Fruit fly (Drosophila melanogaster): ENCODE data around the gene Brf.

The Brf gene

DNA sequence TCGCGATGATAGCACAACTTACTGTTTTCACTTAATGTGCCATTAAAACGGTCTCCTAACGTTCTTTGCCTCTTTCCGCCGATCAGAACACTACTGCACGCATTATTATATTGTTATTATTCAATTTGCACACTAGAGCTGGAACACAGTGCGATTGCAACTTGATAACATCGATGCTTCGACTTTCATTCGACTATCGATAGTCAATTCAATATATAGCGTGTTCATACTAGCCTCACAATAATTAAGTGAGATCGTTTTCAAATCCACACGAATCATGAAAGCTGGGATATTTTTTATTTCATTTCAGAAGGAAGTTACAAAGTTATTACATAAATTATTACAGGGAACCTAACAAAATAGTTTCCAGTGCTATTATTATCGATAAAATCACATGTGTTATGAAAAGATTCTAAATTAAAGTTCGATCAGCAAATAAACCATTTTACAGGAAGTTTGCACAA, 10.2 kb upstream of the Brf start (continued):
- no peak for TF ChIP-seq HHEX (GFP tag; optimal IDR thresholded peaks at IDR 0.05)
- TF ChIP-seq Hmx (GFP tag; optimal IDR thresholded peaks at IDR 0.05) = peak; percentile 8
- TF ChIP-seq wor (GFP tag; IDR thresholded peaks at IDR 0.05) = no peak
- TF ChIP-seq her (GFP tag; optimal IDR thresholded peaks at IDR 0.05) = peak; percentile 4
- TF ChIP-seq Hr3 (GFP tag; optimal IDR thresholded peaks at IDR 0.05) = peak; percentile 53
- peak; percentile 26 for TF ChIP-seq Bdp1 (GFP tag; optimal IDR thresholded peaks at IDR 0.05)
- TF ChIP-seq sr (GFP tag; IDR thresholded peaks at IDR 0.05) = no peak
- TF ChIP-seq Atf6 (GFP tag; IDR thresholded peaks at IDR 0.05) = peak; percentile 22; the same call in 1 of the 2 replicates
- TF ChIP-seq CG13894 (tag; optimal IDR thresholded peaks at IDR 0.05) = no peak
- no peak for TF ChIP-seq CG8089 (GFP tag; optimal IDR thresholded peaks at IDR 0.05)
- peak; percentile 55 for TF ChIP-seq Oli (tag; optimal IDR thresholded peaks at IDR 0.05)
- peak; percentile 24 for TF ChIP-seq sd (tag; optimal IDR thresholded peaks at IDR 0.05)
- peak; percentile 84 for TF ChIP-seq HmgZ (tag; optimal IDR thresholded peaks at IDR 0.05)
- peak; percentile 77; the same call in 1 of the 3 replicates for TF ChIP-seq CG34224 (GFP tag; IDR thresholded peaks at IDR 0.05; ENCODE audit: partially characterized antibody)
- peak; percentile 14; the same call in 1 of the 2 replicates for TF ChIP-seq GATAe (GFP tag; conservative IDR thresholded peaks at IDR 0.05)
- peak; percentile 61 for TF ChIP-seq Lhr (GFP tag; optimal IDR thresholded peaks at IDR 0.05)
- TF ChIP-seq fd96Cb (tag; optimal IDR thresholded peaks at IDR 0.05) = no peak
- TF ChIP-seq Abd-B (GFP tag; optimal IDR thresholded peaks at IDR 0.05) = no peak

DNA sequence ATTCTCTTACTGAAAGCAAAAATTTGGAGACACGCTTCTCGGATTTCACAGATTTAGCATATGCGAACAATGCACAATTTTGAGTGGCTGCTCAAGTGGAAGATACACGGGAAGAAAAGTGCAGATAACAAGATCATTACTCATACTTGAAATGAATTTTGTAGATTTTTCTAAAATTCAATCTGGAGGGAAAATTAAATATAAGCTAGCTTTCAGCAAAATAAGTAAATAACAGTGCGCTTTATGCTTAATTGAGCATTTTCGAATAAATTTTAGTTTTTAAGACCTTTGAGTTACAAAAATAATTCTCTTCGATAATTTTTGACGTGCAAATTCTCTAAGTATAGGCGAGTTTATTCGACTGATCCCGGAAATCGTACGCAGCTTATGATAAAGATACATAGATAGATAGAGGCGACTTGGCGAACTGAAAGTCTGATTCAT, 9.6 kb upstream of the Brf start:
- TF ChIP-seq sc (optimal IDR thresholded peaks at IDR 0.05) (no peak), sc (GFP tag; optimal IDR thresholded peaks at IDR 0.05) (no peak), CG11085 (GFP tag; IDR thresholded peaks at IDR 0.05) (no peak), seq (GFP tag; IDR thresholded peaks at IDR 0.05) (no peak), zen2 (GFP tag; IDR thresholded peaks at IDR 0.05; ENCODE audit: partially characterized antibody) (no peak), CG2120 (GFP tag; optimal IDR thresholded peaks at IDR 0.05) (no peak), Ssrp (tag; optimal IDR thresholded peaks at IDR 0.05) (no peak), CG17385 (GFP tag; optimal IDR thresholded peaks at IDR 0.05) (no peak), H2.0 (GFP tag; IDR thresholded peaks at IDR 0.05) (no peak), CG14014 (GFP tag; IDR thresholded peaks at IDR 0.05) (no peak), Oaz (GFP tag; IDR thresholded peaks at IDR 0.05) (no peak), Aef1 (GFP tag; IDR thresholded peaks at IDR 0.05) (peak; percentile 25; the same call in 2 of the 3 replicates), CG8290 (GFP tag; optimal IDR thresholded peaks at IDR 0.05) (no peak), CG8290 (tag; optimal IDR thresholded peaks at IDR 0.05) (no peak), Lpt (GFP tag; optimal IDR thresholded peaks at IDR 0.05) (no peak), CG4707 (GFP tag; optimal IDR thresholded peaks at IDR 0.05) (no peak), CG16863 (GFP tag; optimal IDR thresholded peaks at IDR 0.05) (no peak), CG6689 (GFP tag; IDR thresholded peaks at IDR 0.05) (no peak), CG10959 (GFP tag; IDR thresholded peaks at IDR 0.05) (no peak), Hsf (GFP tag; optimal IDR thresholded peaks at IDR 0.05) (no peak), CG10321 (GFP tag; IDR thresholded peaks at IDR 0.05) (no peak), da (GFP tag; optimal IDR thresholded peaks at IDR 0.05) (no peak), CG10366 (GFP tag; IDR thresholded peaks at IDR 0.05) (no peak), ssp (GFP tag; IDR thresholded peaks at IDR 0.05) (no peak), Mes4 (GFP tag; optimal IDR thresholded peaks at IDR 0.05) (no peak), CG3995 (GFP tag; optimal IDR thresholded peaks at IDR 0.05) (no peak), nerfin-1 (tag; optimal IDR thresholded peaks at IDR 0.05) (peak; percentile 49), bab2 (GFP tag; optimal IDR thresholded peaks at IDR 0.05) (peak; percentile 58), cg (GFP tag; optimal IDR thresholded peaks at IDR 0.05) (no peak), ERR (GFP tag; optimal IDR thresholded peaks at IDR 0.05) (no peak), Meics (GFP tag; optimal IDR thresholded peaks at IDR 0.05) (peak; percentile 50), bcd (GFP tag; optimal IDR thresholded peaks at IDR 0.05) (peak; percentile 45), CG8924 (tag; optimal IDR thresholded peaks at IDR 0.05) (no peak), CG17328 (GFP tag; IDR thresholded peaks at IDR 0.05) (no peak), CG2678 (tag; optimal IDR thresholded peaks at IDR 0.05) (peak; percentile 49)
